Worm (Caenorhabditis elegans) whole organism, L2 larva: ENCODE results near the gene msp-64.
"Not testable (repeated sequence)": the region's sequence is repeated elsewhere in the genome, so short reads cannot be mapped to it uniquely, and the experiment has no call there.

Experiments used
- C34F6.9 ChIP-seq: fragments of 150-350 bp; optimal IDR thresholded peaks from 2 replicates; lab custom pipeline; 2014; ENCODE audit warnings: missing biosample characterization, missing genetic modification characterization
- F13H6.1 ChIP-seq: sonication (generic microtip); optimal IDR thresholded peaks from 2 replicates; lab custom pipeline; 2016; ENCODE audit warnings: missing genetic modification characterization, missing compliant biosample characterization
- ZK546.5 ChIP-seq: sonication (generic microtip); optimal IDR thresholded peaks from 2 replicates; lab custom pipeline; 2017; ENCODE audit warnings: missing biosample characterization, missing genetic modification characterization
- aly-2 ChIP-seq: fragments of 150-350 bp; optimal IDR thresholded peaks from 2 replicates; lab custom pipeline; 2014; ENCODE audit warnings: missing biosample characterization, missing genetic modification characterization
- blmp-1 ChIP-seq: sonication (generic microtip); optimal IDR thresholded peaks from 2 replicates; lab custom pipeline; 2017; ENCODE audit warnings: missing genetic modification characterization, mild to moderate bottlenecking, missing compliant biosample characterization, antibody characterized with exemption, moderate library complexity; ENCODE audit not compliant: insufficient read depth
- ceh-16 ChIP-seq: fragments of 150-350 bp; optimal IDR thresholded peaks from 2 replicates; lab custom pipeline; 2014; ENCODE audit warnings: missing biosample characterization, missing genetic modification characterization
- ceh-82 ChIP-seq: fragments of 150-350 bp; optimal IDR thresholded peaks from 2 replicates; lab custom pipeline; 2014; ENCODE audit warnings: missing biosample characterization, missing genetic modification characterization
- crh-2 ChIP-seq: sonication (generic microtip); optimal IDR thresholded peaks from 2 replicates; lab custom pipeline; 2017; ENCODE audit warnings: missing biosample characterization, missing genetic modification characterization
- dmd-4 ChIP-seq: sonication (generic microtip); optimal IDR thresholded peaks from 2 replicates; lab custom pipeline; 2017; ENCODE audit warnings: missing biosample characterization, missing genetic modification characterization
- fos-1 ChIP-seq: fragments of 150-350 bp; optimal IDR thresholded peaks from 2 replicates; lab custom pipeline; 2014; ENCODE audit warnings: missing biosample characterization, missing genetic modification characterization
- gmeb-1 ChIP-seq: fragments of 150-350 bp; optimal IDR thresholded peaks from 2 replicates; lab custom pipeline; 2014; ENCODE audit warnings: missing biosample characterization, missing genetic modification characterization
- lsy-2 ChIP-seq, 2 experiments: fragments of 150-350 bp in 1 of 2; sonication (generic microtip) in 1 of 2; optimal IDR thresholded peaks; 2 replicates each; lab custom pipeline; 2014 to 2017; ENCODE audit warnings: missing biosample characterization in 2 of 2, missing genetic modification characterization in 2 of 2
- mbf-1 ChIP-seq: sonication (generic microtip); optimal IDR thresholded peaks from 2 replicates; lab custom pipeline; 2017; ENCODE audit warnings: missing biosample characterization, missing genetic modification characterization
- mdl-1 ChIP-seq, 2 experiments: fragments of 150-350 bp in 1 of 2; sonication (generic microtip) in 1 of 2; optimal IDR thresholded peaks; 2 replicates each; lab custom pipeline; 2017; ENCODE audit warnings: missing biosample characterization in 2 of 2, missing genetic modification characterization in 2 of 2
- nhr-11 ChIP-seq: fragments of 150-350 bp; optimal IDR thresholded peaks from 2 replicates; lab custom pipeline; 2014; ENCODE audit warnings: missing biosample characterization, missing genetic modification characterization
- nhr-12 ChIP-seq: fragments of 150-350 bp; optimal IDR thresholded peaks from 2 replicates; lab custom pipeline; 2014; ENCODE audit warnings: missing biosample characterization, missing genetic modification characterization
- nhr-21 ChIP-seq: fragments of 150-350 bp; optimal IDR thresholded peaks from 2 replicates; lab custom pipeline; 2014; ENCODE audit warnings: missing biosample characterization, missing genetic modification characterization
- nhr-25 ChIP-seq: fragments of 150-350 bp; sonication (generic microtip); optimal IDR thresholded peaks from 3 replicates; lab custom pipeline; 2014; ENCODE audit warnings: missing biosample characterization, missing genetic modification characterization
- sem-4 ChIP-seq: fragments of 150-350 bp; optimal IDR thresholded peaks from 2 replicates; lab custom pipeline; 2014; ENCODE audit warnings: missing biosample characterization, missing genetic modification reagents, missing genetic modification characterization
- sma-3 ChIP-seq: sonication (generic microtip); optimal IDR thresholded peaks from 2 replicates; lab custom pipeline; 2016; ENCODE audit warnings: missing genetic modification reagents, missing genetic modification characterization, missing compliant biosample characterization
- snpc-4 ChIP-seq: fragments of 150-350 bp; optimal IDR thresholded peaks from 2 replicates; lab custom pipeline; 2014; ENCODE audit warnings: missing biosample characterization, missing genetic modification characterization
- unc-55 ChIP-seq: fragments of 150-350 bp; sonication (generic microtip); optimal IDR thresholded peaks from 3 replicates; lab custom pipeline; 2014; ENCODE audit warnings: missing biosample characterization, missing genetic modification reagents, missing genetic modification characterization
- unc-62 ChIP-seq: fragments of 150-350 bp; optimal IDR thresholded peaks from 2 replicates; lab custom pipeline; 2014; ENCODE audit warnings: missing biosample characterization, missing genetic modification reagents, missing genetic modification characterization
- ztf-11 ChIP-seq: sonication (generic microtip); optimal IDR thresholded peaks from 2 replicates; lab custom pipeline; 2017; ENCODE audit warnings: missing biosample characterization, missing genetic modification characterization
- ztf-4 ChIP-seq: fragments of 150-350 bp; optimal IDR thresholded peaks from 2 replicates; lab custom pipeline; 2014; ENCODE audit warnings: missing biosample characterization, missing genetic modification characterization

msp-64 gene

DNA sequence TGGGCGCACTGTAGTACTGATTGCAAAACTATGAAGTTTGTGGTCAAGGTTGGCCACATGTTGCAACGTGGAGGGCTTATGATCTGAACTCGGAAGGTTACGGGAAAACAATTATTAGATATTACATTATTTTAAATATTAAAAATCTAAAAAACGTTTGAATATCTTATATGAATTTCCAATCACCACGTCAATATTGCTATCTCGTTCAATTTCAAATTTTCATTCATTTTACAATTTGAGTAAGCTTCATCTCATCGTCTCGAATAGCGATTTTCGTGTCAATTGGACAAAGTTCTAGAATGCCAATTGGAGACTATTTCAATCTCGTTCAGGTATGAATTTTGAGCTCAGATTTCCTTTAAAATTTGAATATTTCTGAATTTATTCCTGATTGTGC is 6.2 kb upstream of the msp-64 start, which contains the start of gene ZK1248.20:
TSS of gene ZK1248.20 (plus strand) at position 301 of the 400 bp plus-strand sequence.
- TF ChIP-seq blmp-1 (tag; lab: Kevin White, UChicago): no peak
- TF ChIP-seq aly-2 (tag; lab: Kevin White, UChicago): no peak
- no peak for TF ChIP-seq unc-62 (GFP tag; lab: Kevin White, UChicago)
- TF ChIP-seq nhr-25 (tag; lab: Kevin White, UChicago): no peak
- TF ChIP-seq, all 48 proteins: peak for 0

DNA sequence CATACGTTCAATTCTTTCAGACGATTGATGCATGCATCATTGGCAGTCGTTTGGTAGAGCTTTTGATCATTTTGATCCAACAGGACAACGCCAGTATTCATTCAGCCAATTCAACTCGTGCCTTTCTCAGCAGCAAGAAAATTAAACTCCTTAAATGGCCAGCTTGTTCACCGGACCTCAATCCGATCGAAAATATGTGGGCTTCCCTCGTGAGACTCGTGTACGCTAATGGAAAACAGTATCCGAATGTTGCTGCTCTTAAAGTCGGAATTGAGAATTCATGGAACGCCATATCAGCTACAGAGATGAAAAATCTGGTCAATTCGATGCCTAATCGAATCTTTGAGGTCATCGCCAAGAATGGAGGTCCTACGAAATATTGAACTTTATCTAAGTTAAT is 5.3 kb upstream of the msp-64 start, which contains the start of gene wago-5:
TSS of gene wago-5 (minus strand) at position 101 of the 400 bp plus-strand sequence.
- TF ChIP-seq mbf-1 (tag; lab: Kevin White, UChicago); lsy-2 (tag; optimal IDR thresholded peaks at IDR 0.05; lab: Kevin White, UChicago); ceh-16 (tag; lab: Kevin White, UChicago): not testable (repeated sequence)

DNA sequence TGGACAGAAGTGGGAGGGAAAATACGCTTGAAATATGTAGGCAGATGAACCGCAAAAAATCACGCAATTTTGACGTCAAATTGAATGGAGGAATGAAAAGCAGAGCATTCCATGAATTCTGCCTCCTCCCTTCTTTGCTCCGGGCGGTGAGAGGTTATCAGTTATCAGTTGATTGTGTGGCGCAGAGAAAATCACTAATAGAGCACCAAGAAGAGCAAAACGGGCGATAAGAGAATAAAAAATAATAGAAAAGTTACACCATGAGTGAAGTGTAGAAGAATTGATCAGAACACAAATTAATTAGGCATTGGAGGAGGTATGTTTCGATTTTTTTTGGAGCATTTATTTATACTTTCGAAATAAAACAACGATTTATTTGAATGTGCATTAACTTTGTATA is 3.6 kb downstream of the msp-64 start:
- TF ChIP-seq nhr-25 (tag; lab: Kevin White, UChicago) (no peak), crh-2 (peak; percentile 17), fos-1 (tag; lab: Kevin White, UChicago) (peak; percentile 80), gmeb-1 (tag; lab: Kevin White, UChicago) (peak; percentile 10)
- TF ChIP-seq, all 48 proteins: peak for 3

DNA sequence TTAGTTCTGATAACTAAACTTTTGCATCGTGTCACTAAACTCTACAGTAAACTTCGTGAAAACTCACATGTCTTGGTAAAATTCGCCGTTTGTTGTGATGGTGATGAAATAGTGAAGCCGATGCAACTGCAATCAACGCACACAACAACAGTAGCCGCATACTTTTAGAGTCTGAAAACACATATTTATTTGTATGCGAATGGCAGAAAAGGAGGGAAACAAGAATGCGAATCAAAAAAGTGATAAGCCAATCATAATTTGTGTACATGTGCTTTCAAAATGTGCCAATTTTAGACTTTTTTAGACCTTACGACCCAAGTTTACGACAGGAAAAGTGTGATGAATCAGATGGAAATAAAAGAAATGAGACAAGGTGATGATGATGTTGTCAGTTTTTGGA is 4.8 kb downstream of the msp-64 start, which contains the start of gene K05F1.10:
TSS of gene K05F1.10 (minus strand) at position 171 of the 400 bp plus-strand sequence.
- no peak for TF ChIP-seq ztf-4 (tag; lab: Kevin White, UChicago)
- peak; percentile 17 for TF ChIP-seq crh-2
- no peak for TF ChIP-seq mdl-1 (tag; optimal IDR thresholded peaks at IDR 0.05; lab: Kevin White, UChicago)

DNA sequence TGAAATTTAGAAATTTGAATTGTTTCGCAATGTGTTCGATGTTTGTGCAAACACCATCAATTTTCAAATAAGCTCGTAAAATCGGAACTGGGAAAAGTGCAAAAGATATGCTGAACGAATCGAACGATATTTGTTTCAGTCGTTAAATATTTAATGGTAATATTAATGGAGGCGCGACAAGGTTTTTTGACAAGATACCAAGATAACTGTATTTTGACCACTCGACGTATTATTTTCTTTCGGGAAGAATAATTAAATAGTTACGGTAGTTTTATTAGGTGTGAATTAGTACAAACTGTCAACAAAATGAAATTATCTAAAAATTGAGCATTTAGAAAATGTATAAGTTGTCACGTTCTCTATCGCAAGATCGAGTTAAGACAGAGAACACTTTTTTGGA is 5.8 kb downstream of the msp-64 start:
- no peak for TF ChIP-seq sma-3 (GFP tag; lab: Kevin White, UChicago)
- TF ChIP-seq crh-2: no peak
- no peak for TF ChIP-seq snpc-4 (tag; lab: Kevin White, UChicago)
- peak; percentile 29 for TF ChIP-seq fos-1 (tag; lab: Kevin White, UChicago)
- no peak for TF ChIP-seq ztf-4 (tag; lab: Kevin White, UChicago)

DNA sequence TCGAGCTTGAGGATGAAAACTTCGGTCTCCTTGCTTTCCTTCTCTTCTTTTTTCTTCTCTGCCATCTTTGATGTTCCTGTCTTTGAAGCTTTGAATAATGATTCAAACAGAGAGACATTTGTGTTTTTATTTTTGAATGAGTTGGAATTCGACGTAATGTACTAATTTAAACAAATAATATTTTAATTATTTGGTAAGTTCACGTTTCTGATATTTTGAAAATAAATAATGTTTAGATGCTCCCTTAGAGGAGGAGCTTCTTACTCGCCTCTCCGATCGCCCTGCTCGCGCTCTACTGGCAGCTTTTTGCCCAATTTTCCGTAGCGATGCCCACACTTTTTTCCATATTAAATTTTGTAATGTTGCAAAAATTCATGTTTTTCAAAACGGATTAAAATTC is 9.1 kb downstream of the msp-64 start, which contains the start of the genes K05F1.9 and K05F1.1:
TSS of gene K05F1.9 (minus strand) at position 101 of the 400 bp plus-strand sequence.
TSS of gene K05F1.1 (plus strand) at position 308 of the 400 bp plus-strand sequence.
- TF ChIP-seq F13H6.1 (tag; lab: Kevin White, UChicago) (no peak), nhr-12 (no peak)

ce11 chrII:5799553-5799952 is 10.6 kb downstream of the msp-64 start, which contains the start of gene K05F1.8:
Gene K05F1.8, minus strand, starts transcription at chrII:5799653.
- TF ChIP-seq mdl-1 (tag; optimal IDR thresholded peaks at IDR 0.05; lab: Kevin White, UChicago): no peak
- TF ChIP-seq dmd-4 (tag; lab: Kevin White, UChicago): no peak
- TF ChIP-seq ceh-82 (tag; lab: Kevin White, UChicago): no peak
- TF ChIP-seq nhr-11: no peak
- no peak for TF ChIP-seq C34F6.9 (tag; lab: Kevin White, UChicago)

- TF ChIP-seq unc-55: no peak
Observed at ce11 chrII:5797348-5797977, 12.7 kb downstream of the msp-64 start, which contains the start of the genes msp-63 and msp-142. Gene msp-63, minus strand, starts transcription at chrII:5797448. Gene msp-142, plus strand, starts transcription at chrII:5797927.

DNA sequence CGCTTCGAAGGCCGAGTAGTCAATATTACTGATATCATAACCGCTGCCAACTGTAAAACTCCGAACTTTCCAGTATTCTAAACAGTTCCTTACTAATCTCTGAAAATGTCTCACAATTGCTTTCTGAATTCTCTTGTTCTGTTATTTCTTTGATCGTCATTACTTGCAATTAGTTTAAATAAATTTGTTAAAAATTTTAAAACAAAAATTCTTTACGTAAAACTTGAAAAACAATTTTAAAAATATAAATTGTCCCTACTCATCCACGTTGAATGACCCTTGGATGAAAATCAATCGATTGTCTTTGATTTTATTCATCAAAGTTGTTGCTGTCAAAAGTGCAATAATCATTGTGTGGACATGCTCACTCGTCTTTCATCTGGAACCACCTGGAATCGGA is 15.9 kb downstream of the msp-64 start, which contains the start of gene acdh-8:
TSS of gene acdh-8 (plus strand) at position 301 of the 400 bp plus-strand sequence.
- TF ChIP-seq fos-1 (tag; lab: Kevin White, UChicago) (no peak), mdl-1 (tag; optimal IDR thresholded peaks at IDR 0.05; lab: Kevin White, UChicago) (no peak), nhr-21 (tag; lab: Kevin White, UChicago) (no peak), ztf-11 (tag; lab: Kevin White, UChicago) (no peak), sem-4 (tag; lab: Kevin White, UChicago) (no peak), snpc-4 (tag; lab: Kevin White, UChicago) (no peak), unc-62 (GFP tag; lab: Kevin White, UChicago) (no peak), nhr-11 (no peak), sma-3 (GFP tag; lab: Kevin White, UChicago) (no peak), ZK546.5 (no peak), crh-2 (no peak)
